Fruit fly (Drosophila melanogaster) whole organism, embryonic: ENCODE data around the gene CG14966.
A peak's percentile ranks its signal among the peaks of the same experiment; 100 is the strongest.

Experiments
- B-H2 ChIP-seq: fragments of 200-800 bp; sonication (Bioruptor generic); optimal IDR thresholded peaks from 2 replicates; lab custom pipeline; 2018; ENCODE audit warnings: missing biosample characterization, mild to moderate bottlenecking, missing genetic modification characterization
- Blimp-1 ChIP-seq: fragments of 200-800 bp; sonication (Bioruptor generic); optimal IDR thresholded peaks from 3 replicates; lab custom pipeline; 2018; ENCODE audit warnings: missing biosample characterization, missing genetic modification characterization, mild to moderate bottlenecking, moderate library complexity, missing genetic modification reagents
- CG10209 ChIP-seq: fragments of 200-800 bp; sonication (Bioruptor generic); optimal IDR thresholded peaks from 3 replicates; lab custom pipeline; 2017; ENCODE audit warnings: missing biosample characterization, mild to moderate bottlenecking, missing genetic modification characterization, missing genetic modification reagents
- CG1024 ChIP-seq: fragments of 200-800 bp; sonication (Bioruptor generic); IDR thresholded peaks from 2 replicates; pipeline ENCODE4 v1.3.6; 2022; ENCODE audit warnings: missing biosample characterization, missing genetic modification characterization
- CG10274 ChIP-seq: fragments of 200-800 bp; sonication (Bioruptor generic); optimal IDR thresholded peaks from 3 replicates; lab custom pipeline; 2017; ENCODE audit warnings: missing biosample characterization, mild to moderate bottlenecking, missing genetic modification characterization
- CG11504 ChIP-seq: fragments of 200-800 bp; sonication (Bioruptor generic); optimal IDR thresholded peaks from 3 replicates; lab custom pipeline; 2019; ENCODE audit warnings: missing biosample characterization, mild to moderate bottlenecking, missing genetic modification characterization, moderate library complexity
- CG11695 ChIP-seq: fragments of 200-800 bp; sonication (Bioruptor generic); IDR thresholded peaks from 3 replicates; pipeline ENCODE4 v1.3.6; 2022; ENCODE audit warnings: missing biosample characterization, missing genetic modification characterization
- CG13624 ChIP-seq: fragments of 200-800 bp; sonication (Bioruptor generic); optimal IDR thresholded peaks from 2 replicates; lab custom pipeline; 2016; ENCODE audit warnings: missing biosample characterization, missing genetic modification characterization
- CG14860 ChIP-seq: fragments of 200-800 bp; sonication (Bioruptor generic); IDR thresholded peaks from 3 replicates; pipeline ENCODE4 v1.3.6; 2022; ENCODE audit warnings: missing biosample characterization, missing genetic modification characterization; ENCODE audit not compliant: partially characterized antibody
- CG1529 ChIP-seq: fragments of 200-800 bp; sonication (Bioruptor generic); optimal IDR thresholded peaks from 3 replicates; lab custom pipeline; 2018; ENCODE audit warnings: missing biosample characterization, missing genetic modification characterization
- CG1602 ChIP-seq: fragments of 200-800 bp; sonication (Bioruptor generic); optimal IDR thresholded peaks from 3 replicates; lab custom pipeline; 2016; ENCODE audit warnings: missing biosample characterization, missing genetic modification characterization
- CG16779 ChIP-seq: fragments of 200-800 bp; sonication (Bioruptor generic); IDR thresholded peaks from 2 replicates; pipeline ENCODE4 v1.3.6; 2022; ENCODE audit warnings: missing biosample characterization, missing genetic modification characterization
- CG17361 ChIP-seq: fragments of 200-800 bp; sonication (Bioruptor generic); IDR thresholded peaks from 3 replicates; pipeline ENCODE4 v1.3.6; 2022; ENCODE audit warnings: missing biosample characterization, missing genetic modification characterization
- CG18262 ChIP-seq: fragments of 200-800 bp; optimal IDR thresholded peaks from 3 replicates; lab custom pipeline; 2019; ENCODE audit warnings: missing biosample characterization, mild to moderate bottlenecking, missing genetic modification characterization, moderate library complexity
- CG1832 ChIP-seq: fragments of 200-800 bp; sonication (Bioruptor generic); optimal IDR thresholded peaks from 2 replicates; lab custom pipeline; 2017; ENCODE audit warnings: missing biosample characterization, mild to moderate bottlenecking, missing genetic modification characterization, inconsistent platforms
- CG18476 ChIP-seq: fragments of 200-800 bp; sonication (Bioruptor generic); optimal IDR thresholded peaks from 2 replicates; lab custom pipeline; 2016; ENCODE audit warnings: missing biosample characterization, mild to moderate bottlenecking, missing genetic modification characterization
- CG18764 ChIP-seq: fragments of 200-800 bp; sonication (Bioruptor generic); optimal IDR thresholded peaks from 3 replicates; lab custom pipeline; 2016; ENCODE audit warnings: missing biosample characterization, missing genetic modification characterization
- CG4282 ChIP-seq: fragments of 200-800 bp; sonication (Bioruptor generic); optimal IDR thresholded peaks from 2 replicates; lab custom pipeline; 2016; ENCODE audit warnings: missing biosample characterization, missing genetic modification characterization
- CG4617 ChIP-seq: fragments of 200-800 bp; sonication (Bioruptor generic); optimal IDR thresholded peaks from 3 replicates; lab custom pipeline; 2016; ENCODE audit warnings: missing biosample characterization, missing genetic modification characterization, borderline replicate concordance
- CG4854 ChIP-seq: fragments of 200-800 bp; sonication (Bioruptor generic); optimal IDR thresholded peaks from 2 replicates; lab custom pipeline; 2016; ENCODE audit warnings: missing biosample characterization, missing genetic modification characterization, inconsistent platforms
- CG6765 ChIP-seq: fragments of 200-800 bp; sonication (Bioruptor generic); optimal IDR thresholded peaks from 3 replicates; lab custom pipeline; 2017; ENCODE audit warnings: missing biosample characterization, mild to moderate bottlenecking, missing genetic modification characterization
- CG8359 ChIP-seq: fragments of 200-800 bp; sonication (Bioruptor generic); optimal IDR thresholded peaks from 2 replicates; lab custom pipeline; 2017; ENCODE audit warnings: missing biosample characterization, mild to moderate bottlenecking, missing genetic modification characterization, borderline replicate concordance
- CG9437 ChIP-seq: fragments of 200-800 bp; sonication (Bioruptor generic); optimal IDR thresholded peaks from 2 replicates; lab custom pipeline; 2018; ENCODE audit warnings: missing biosample characterization, mild to moderate bottlenecking, missing genetic modification characterization
- Dek ChIP-seq: fragments of 200-800 bp; sonication (Bioruptor generic); optimal IDR thresholded peaks from 3 replicates; lab custom pipeline; 2019; ENCODE audit warnings: missing biosample characterization, mild to moderate bottlenecking, missing genetic modification characterization, moderate library complexity
- Dll ChIP-seq: fragments of 200-800 bp; sonication (Bioruptor generic); IDR thresholded peaks from 4 replicates; pipeline ENCODE4 v1.3.6; 2022; ENCODE audit warnings: missing biosample characterization, missing genetic modification characterization; ENCODE audit not compliant: partially characterized antibody
- Fer2 ChIP-seq: fragments of 200-800 bp; sonication (Bioruptor generic); optimal IDR thresholded peaks from 2 replicates; lab custom pipeline; 2018; ENCODE audit warnings: missing biosample characterization, mild to moderate bottlenecking, missing genetic modification characterization, moderate library complexity
- Lhr ChIP-seq: fragments of 200-800 bp; sonication (Bioruptor generic); optimal IDR thresholded peaks from 3 replicates; lab custom pipeline; 2017; ENCODE audit warnings: mild to moderate bottlenecking, missing biosample characterization, missing genetic modification reagents, missing genetic modification characterization
- Rfx ChIP-seq: fragments of 200-800 bp; sonication (Bioruptor generic); IDR thresholded peaks from 2 replicates; pipeline ENCODE4 v1.3.6; 2022; ENCODE audit warnings: missing biosample characterization, missing genetic modification characterization
- Side ChIP-seq: fragments of 200-800 bp; sonication (Bioruptor generic); optimal IDR thresholded peaks from 2 replicates; lab custom pipeline; 2016; ENCODE audit warnings: missing biosample characterization, missing genetic modification characterization
- Sox102F ChIP-seq: fragments of 200-800 bp; sonication (Bioruptor generic); optimal IDR thresholded peaks from 2 replicates; lab custom pipeline; 2018; ENCODE audit warnings: missing biosample characterization, mild to moderate bottlenecking, missing genetic modification characterization, moderate library complexity
- ac ChIP-seq: fragments of 200-800 bp; sonication (Bioruptor generic); optimal IDR thresholded peaks from 3 replicates; lab custom pipeline; 2017; ENCODE audit warnings: missing biosample characterization, mild to moderate bottlenecking, missing genetic modification characterization
- al ChIP-seq: fragments of 200-800 bp; sonication (Bioruptor generic); IDR thresholded peaks from 2 replicates; pipeline ENCODE4 v1.3.6; 2022; ENCODE audit warnings: missing biosample characterization, missing genetic modification characterization
- ash1 ChIP-seq: fragments of 200-800 bp; sonication (Bioruptor generic); optimal IDR thresholded peaks from 2 replicates; lab custom pipeline; 2018; ENCODE audit warnings: missing biosample characterization, mild to moderate bottlenecking, missing genetic modification characterization
- bab2 ChIP-seq: fragments of 200-800 bp; sonication (Bioruptor generic); optimal IDR thresholded peaks from 2 replicates; lab custom pipeline; 2016; ENCODE audit warnings: missing biosample characterization, missing genetic modification characterization
- chif ChIP-seq, 2 experiments: fragments of 200-800 bp; sonication (Bioruptor generic); optimal IDR thresholded peaks; 3 replicates each; lab custom pipeline; 2016; ENCODE audit warnings: missing biosample characterization in 2 of 2, missing genetic modification characterization in 2 of 2
- crp ChIP-seq, 2 experiments: fragments of 200-800 bp; sonication (Bioruptor generic); optimal IDR thresholded peaks; 2 replicates in 1 of 2; 3 replicates in 1 of 2; lab custom pipeline; 2017; ENCODE audit warnings: missing biosample characterization in 2 of 2, missing genetic modification characterization in 2 of 2, mild to moderate bottlenecking in 1 of 2, moderate library complexity in 1 of 2
- cwo ChIP-seq: fragments of 200-800 bp; sonication (Bioruptor generic); optimal IDR thresholded peaks from 3 replicates; lab custom pipeline; 2017; ENCODE audit warnings: missing biosample characterization, missing genetic modification characterization, mild to moderate bottlenecking, moderate library complexity, missing genetic modification reagents
- en ChIP-seq: fragments of 200-800 bp; sonication (Bioruptor generic); optimal IDR thresholded peaks from 2 replicates; lab custom pipeline; 2016; ENCODE audit warnings: missing biosample characterization, missing genetic modification characterization
- esg ChIP-seq: fragments of 200-800 bp; sonication (Bioruptor generic); conservative IDR thresholded peaks from 2 replicates; pipeline ENCODE4 v1.3.6; 2022; ENCODE audit warnings: missing biosample characterization, missing genetic modification characterization
- fd64A ChIP-seq: fragments of 200-800 bp; sonication (Bioruptor generic); optimal IDR thresholded peaks from 3 replicates; lab custom pipeline; 2018; ENCODE audit warnings: missing biosample characterization, mild to moderate bottlenecking, missing genetic modification characterization
- gro ChIP-seq: fragments of 200-800 bp; sonication (Bioruptor generic); optimal IDR thresholded peaks from 2 replicates; lab custom pipeline; 2016; ENCODE audit warnings: missing biosample characterization, missing genetic modification characterization
- ranshi ChIP-seq: fragments of 200-800 bp; sonication (Bioruptor generic); IDR thresholded peaks from 2 replicates; pipeline ENCODE4 v1.3.6; 2022; ENCODE audit warnings: missing biosample characterization, missing genetic modification characterization
- seq ChIP-seq: fragments of 200-800 bp; sonication (Bioruptor generic); IDR thresholded peaks from 2 replicates; pipeline ENCODE4 v1.3.6; 2022; ENCODE audit warnings: missing biosample characterization, missing genetic modification characterization
- shn ChIP-seq: fragments of 200-800 bp; sonication (Bioruptor generic); optimal IDR thresholded peaks from 3 replicates; lab custom pipeline; 2016; ENCODE audit warnings: missing biosample characterization, missing genetic modification characterization
- ssp ChIP-seq: fragments of 200-800 bp; sonication (Bioruptor generic); IDR thresholded peaks from 2 replicates; pipeline ENCODE4 v1.3.6; 2022; ENCODE audit warnings: missing biosample characterization, missing genetic modification characterization
- tgo ChIP-seq: fragments of 200-800 bp; sonication (Bioruptor generic); IDR thresholded peaks from 3 replicates; pipeline ENCODE4 v1.3.6; 2022; ENCODE audit warnings: missing biosample characterization, missing genetic modification characterization
- unpg ChIP-seq: fragments of 200-800 bp; sonication (Bioruptor generic); optimal IDR thresholded peaks from 3 replicates; lab custom pipeline; 2018; ENCODE audit warnings: missing biosample characterization, mild to moderate bottlenecking, missing genetic modification characterization, moderate library complexity
- vfl ChIP-seq: fragments of 200-800 bp; sonication (Bioruptor generic); optimal IDR thresholded peaks from 2 replicates; lab custom pipeline; 2016; ENCODE audit warnings: missing biosample characterization, missing genetic modification characterization

The CG14966 gene

dm6 chr3L:3198447-3199402 is 1.3 kb upstream of the CG14966 start, which contains the start of the genes CG32276 and gry (continued):
- TF ChIP-seq esg (GFP tag; lab: Robert Waterston, UW) (peak; percentile 65), CG4854 (no peak), CG4282 (GFP tag; lab: Kevin White, UChicago) (peak; percentile 67), cwo (GFP tag; lab: Kevin White, UChicago) (peak; percentile 61), CG1529 (GFP tag; lab: Kevin White, UChicago) (no peak), en (GFP tag; lab: Kevin White, UChicago) (peak; percentile 53), Rfx (GFP tag; lab: Robert Waterston, UW) (peak; percentile 77), chif (GFP tag; optimal IDR thresholded peaks at IDR 0.05; lab: Kevin White, UChicago) (peak; percentile 54 to 71), CG9437 (GFP tag; lab: Kevin White, UChicago) (peak; percentile 85), fd64A (GFP tag; lab: Kevin White, UChicago) (no peak), CG14860 (GFP tag; lab: Robert Waterston, UW) (no peak), CG8359 (no peak), ssp (peak; percentile 46), ash1 (no peak), shn (peak; percentile 65), CG6765 (GFP tag; lab: Kevin White, UChicago) (no peak), CG13624 (GFP tag; lab: Kevin White, UChicago) (peak; percentile 80), Fer2 (tag; lab: Kevin White, UChicago) (peak; percentile 42), unpg (peak; percentile 72), B-H2 (GFP tag; lab: Kevin White, UChicago) (peak; percentile 83), al (GFP tag; lab: Robert Waterston, UW) (peak; percentile 73), bab2 (GFP tag; lab: Kevin White, UChicago) (peak; percentile 82), Side (peak; percentile 86), CG18764 (GFP tag; lab: Kevin White, UChicago) (peak; percentile 74), CG11695 (GFP tag; lab: Robert Waterston, UW) (peak; percentile 73), CG11504 (tag; lab: Kevin White, UChicago) (no peak), CG16779 (GFP tag; lab: Robert Waterston, UW) (no peak), CG10209 (GFP tag; lab: Kevin White, UChicago) (peak; percentile 64), crp (GFP tag; optimal IDR thresholded peaks at IDR 0.05; lab: Kevin White, UChicago) (peak in 1 of 2 experiments; percentile 60), CG18262 (tag; lab: Kevin White, UChicago) (peak; percentile 75), tgo (peak; percentile 73), Lhr (GFP tag; lab: Kevin White, UChicago) (peak; percentile 75), CG18476 (GFP tag; lab: Kevin White, UChicago) (peak; percentile 71), ranshi (GFP tag; lab: Robert Waterston, UW) (peak; percentile 44), vfl (GFP tag; lab: Kevin White, UChicago) (peak; percentile 77), Dll (GFP tag; lab: Robert Waterston, UW) (peak; percentile 43; the same call in 1 of the 4 replicates), CG1024 (GFP tag; lab: Robert Waterston, UW) (peak; percentile 46; the same call in 1 of the 2 replicates), seq (GFP tag; lab: Robert Waterston, UW) (peak; percentile 45; the same call in 1 of the 2 replicates), ac (GFP tag; lab: Kevin White, UChicago) (no peak), CG1602 (GFP tag; lab: Kevin White, UChicago) (peak; percentile 66), CG4617 (GFP tag; lab: Kevin White, UChicago) (peak; percentile 86), CG17361 (GFP tag; lab: Robert Waterston, UW) (no peak; the same call in 2 of the 3 replicates), CG10274 (no peak), Blimp-1 (GFP tag; lab: Kevin White, UChicago) (no peak), gro (GFP tag; lab: Kevin White, UChicago) (no peak), Sox102F (no peak), CG1832 (GFP tag; lab: Kevin White, UChicago) (no peak), Dek (tag; lab: Kevin White, UChicago) (peak; percentile 73)
